Worm (Caenorhabditis elegans): ENCODE measurements around the gene fbxa-96.

The fbxa-96 gene

DNA sequence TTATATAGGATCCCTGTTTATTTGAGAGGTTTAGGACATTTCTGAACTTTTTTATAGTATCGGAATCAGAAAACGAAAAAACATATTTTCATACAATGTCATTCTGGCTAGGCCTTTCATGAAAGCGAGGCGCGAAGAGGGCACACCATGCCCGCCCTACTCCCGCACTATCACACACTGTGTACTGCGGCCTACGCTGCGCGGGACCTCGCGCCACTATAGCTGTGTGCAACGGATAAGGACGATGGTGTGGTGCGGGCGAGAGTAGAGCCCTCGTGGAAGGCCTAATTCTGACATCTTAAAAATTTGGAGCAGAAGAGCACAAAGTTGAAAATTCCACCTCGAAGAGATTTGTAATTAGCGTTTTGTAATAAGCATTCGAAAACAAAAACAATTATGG, 49.3 kb downstream of the fbxa-96 start:
- TF ChIP-seq tbx-11 (GFP tag; IDR thresholded peaks at IDR 0.05), result no peak
- no peak for TF ChIP-seq flt-1 (GFP tag; IDR thresholded peaks at IDR 0.05)
- no peak for TF ChIP-seq ama-1 (optimal IDR thresholded peaks at IDR 0.05)
- TF ChIP-seq aly-1 (tag; optimal IDR thresholded peaks at IDR 0.05), result no peak

DNA sequence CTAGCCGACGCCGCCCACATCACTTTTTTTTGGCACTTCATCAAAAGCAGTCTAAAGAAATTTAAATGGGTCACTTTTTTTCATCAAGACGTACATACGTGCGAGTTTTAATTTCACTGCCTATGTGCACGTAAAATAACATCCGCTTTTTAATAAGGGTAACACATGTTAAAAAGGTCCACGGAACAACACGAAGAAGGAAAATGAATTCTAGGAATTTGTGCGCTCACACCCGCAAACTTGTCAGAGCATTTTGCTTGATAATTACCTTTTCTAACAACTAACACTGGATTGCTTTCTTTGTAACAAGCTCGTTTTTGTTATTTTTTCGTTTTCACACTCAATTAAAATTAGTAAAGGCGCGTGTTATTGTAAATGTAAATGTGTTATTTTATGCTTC, 51.5 kb downstream of the fbxa-96 start:
- TF ChIP-seq hmbx-1 (tag; optimal IDR thresholded peaks at IDR 0.05) (no peak), F13C5.2 (tag; optimal IDR thresholded peaks at IDR 0.05) (no peak), tra-4 (tag; optimal IDR thresholded peaks at IDR 0.05) (no peak), tbx-11 (GFP tag; IDR thresholded peaks at IDR 0.05) (no peak), ceh-13 (GFP tag; optimal IDR thresholded peaks at IDR 0.05) (no peak), hnd-1 (tag; optimal IDR thresholded peaks at IDR 0.05) (no peak), flt-1 (GFP tag; IDR thresholded peaks at IDR 0.05) (no peak), ama-1 (optimal IDR thresholded peaks at IDR 0.05) (no peak), pes-1 (GFP tag; IDR thresholded peaks at IDR 0.05) (no peak), tbx-37 (GFP tag; conservative IDR thresholded peaks at IDR 0.05) (no peak)

Measured in whole organism, early embryonic.